Fruit fly (Drosophila melanogaster) whole organism, wandering third instar larva: Measurements from ENCODE around the gene Prosalpha6T.

Experiments used
- Abd-B ChIP-seq: fragments of >200 bp; optimal IDR thresholded peaks from 2 replicates; lab custom pipeline; 2017; ENCODE audit warnings: missing biosample characterization, missing genetic modification characterization
- CG32264 ChIP-seq: fragments of 200-800 bp; sonication (Bioruptor generic); optimal IDR thresholded peaks from 2 replicates; lab custom pipeline; 2016; ENCODE audit warnings: missing biosample characterization, missing genetic modification characterization
- CG9705 ChIP-seq: fragments of 200-800 bp; sonication (Bioruptor generic); optimal IDR thresholded peaks from 2 replicates; lab custom pipeline; 2018; ENCODE audit warnings: missing biosample characterization, mild to moderate bottlenecking, missing genetic modification characterization
- CrebA ChIP-seq: fragments of 200-800 bp; sonication (Bioruptor generic); optimal IDR thresholded peaks from 2 replicates; lab custom pipeline; 2016; ENCODE audit warnings: missing biosample characterization, mild to moderate bottlenecking, missing genetic modification characterization, borderline replicate concordance
- Dfd ChIP-seq: fragments of >200 bp; optimal IDR thresholded peaks from 2 replicates; lab custom pipeline; 2017; ENCODE audit warnings: missing biosample characterization, missing genetic modification characterization
- Dif ChIP-seq: fragments of 200-275, 200-300 bp; sonication (Bioruptor generic); optimal IDR thresholded peaks from 2 replicates; lab custom pipeline; 2018; ENCODE audit warnings: missing biosample characterization, missing genetic modification characterization; ENCODE audit not compliant: partially characterized antibody
- GATAd ChIP-seq: sonication (Bioruptor generic); optimal IDR thresholded peaks from 2 replicates; lab custom pipeline; 2016; ENCODE audit warnings: missing biosample characterization, missing genetic modification characterization
- HLH106 ChIP-seq: fragments of 200-800 bp; optimal IDR thresholded peaks from 3 replicates; lab custom pipeline; 2019; ENCODE audit warnings: missing biosample characterization, mild to moderate bottlenecking, missing genetic modification characterization, moderate library complexity
- Hnf4 ChIP-seq: fragments of 200-800 bp; sonication (Bioruptor generic); optimal IDR thresholded peaks from 2 replicates; lab custom pipeline; 2016; ENCODE audit warnings: missing biosample characterization, mild to moderate bottlenecking, missing genetic modification characterization
- Hr78 ChIP-seq: fragments of >200 bp; optimal IDR thresholded peaks from 2 replicates; lab custom pipeline; 2017; ENCODE audit warnings: missing biosample characterization, missing genetic modification characterization
- Hr83 ChIP-seq: fragments of 200-300 bp; sonication (Bioruptor generic); optimal IDR thresholded peaks from 2 replicates; lab custom pipeline; 2016; ENCODE audit warnings: missing biosample characterization, mild to moderate bottlenecking, missing genetic modification characterization, moderate library complexity; ENCODE audit not compliant: poor library complexity, severe bottlenecking
- Jra ChIP-seq: sonication (Bioruptor generic); optimal IDR thresholded peaks from 2 replicates; lab custom pipeline; 2016; ENCODE audit warnings: missing biosample characterization, missing genetic modification characterization
- Mio ChIP-seq: sonication (Bioruptor generic); optimal IDR thresholded peaks from 2 replicates; lab custom pipeline; 2016; ENCODE audit warnings: missing biosample characterization, missing genetic modification characterization
- Myc ChIP-seq: fragments of >200 bp; optimal IDR thresholded peaks from 2 replicates; lab custom pipeline; 2017
- N ChIP-seq: fragments of >200 bp; optimal IDR thresholded peaks from 2 replicates; lab custom pipeline; 2018; ENCODE audit warnings: missing biosample characterization, missing external identifiers, missing genetic modification characterization
- OdsH ChIP-seq: fragments of 200-800 bp; sonication (Bioruptor generic); optimal IDR thresholded peaks from 2 replicates; lab custom pipeline; 2016; ENCODE audit warnings: missing biosample characterization, mild to moderate bottlenecking, missing genetic modification characterization
- Rel ChIP-seq, 2 experiments: fragments of 200-800 bp; sonication (Bioruptor generic) in 1 of 2; optimal IDR thresholded peaks; 2 replicates in 1 of 2; 3 replicates in 1 of 2; lab custom pipeline; 2016 to 2019; ENCODE audit warnings: mild to moderate bottlenecking in 2 of 2, missing biosample characterization in 2 of 2, missing genetic modification characterization in 2 of 2, moderate library complexity in 1 of 2
- Sp1 ChIP-seq: fragments of 200-800 bp; sonication (Bioruptor generic); optimal IDR thresholded peaks from 3 replicates; lab custom pipeline; 2019; ENCODE audit warnings: missing biosample characterization, mild to moderate bottlenecking, missing genetic modification characterization, moderate library complexity
- Vsx2 ChIP-seq: fragments of 200-300, 225-300 bp; sonication (Bioruptor generic); optimal IDR thresholded peaks from 2 replicates; lab custom pipeline; 2018; ENCODE audit warnings: missing biosample characterization, missing genetic modification characterization; ENCODE audit not compliant: partially characterized antibody
- br ChIP-seq: fragments of 200-800 bp; sonication (Bioruptor generic); optimal IDR thresholded peaks from 2 replicates; lab custom pipeline; 2016; ENCODE audit warnings: missing biosample characterization, missing genetic modification characterization
- brk ChIP-seq: fragments of 200-800 bp; sonication (Bioruptor generic); optimal IDR thresholded peaks from 2 replicates; lab custom pipeline; 2016; ENCODE audit warnings: missing biosample characterization, mild to moderate bottlenecking, missing genetic modification characterization
- dl ChIP-seq, 2 experiments: fragments of 175-275, 200-275 bp in 1 of 2; fragments of 200-275 bp in 1 of 2; sonication (Bioruptor generic); optimal IDR thresholded peaks; lab custom pipeline; 2018; ENCODE audit warnings: mild to moderate bottlenecking in 2 of 2, missing biosample characterization in 2 of 2, missing genetic modification characterization in 2 of 2, moderate library complexity in 2 of 2; ENCODE audit not compliant: partially characterized antibody in 2 of 2, insufficient read depth in 1 of 2
- dmrt93B ChIP-seq: fragments of 200-800 bp; sonication (Bioruptor generic); optimal IDR thresholded peaks from 2 replicates; lab custom pipeline; 2018; ENCODE audit warnings: missing biosample characterization, mild to moderate bottlenecking, missing genetic modification characterization
- dsf ChIP-seq: sonication (Bioruptor generic); optimal IDR thresholded peaks from 2 replicates; lab custom pipeline; 2016; ENCODE audit warnings: missing biosample characterization, missing genetic modification characterization, borderline replicate concordance
- ey ChIP-seq: fragments of 200-800 bp; sonication (Bioruptor generic); optimal IDR thresholded peaks from 2 replicates; lab custom pipeline; 2016; ENCODE audit warnings: missing biosample characterization, missing genetic modification characterization
- foxo ChIP-seq, 2 experiments: fragments of 200-800 bp; sonication (Bioruptor generic); optimal IDR thresholded peaks; 2 replicates in 1 of 2; 3 replicates in 1 of 2; lab custom pipeline; 2016 to 2017; ENCODE audit warnings: missing biosample characterization in 2 of 2, missing genetic modification characterization in 2 of 2
- fru ChIP-seq: fragments of 200-800 bp; sonication (Bioruptor generic); optimal IDR thresholded peaks from 3 replicates; lab custom pipeline; 2016; ENCODE audit warnings: missing biosample characterization, mild to moderate bottlenecking, missing genetic modification characterization
- h ChIP-seq: fragments of 200-800 bp; sonication (Bioruptor generic); optimal IDR thresholded peaks from 3 replicates; lab custom pipeline; 2016; ENCODE audit warnings: missing biosample characterization, mild to moderate bottlenecking, missing genetic modification characterization
- jim ChIP-seq: fragments of 175-275, 200-325 bp; sonication (Bioruptor generic); optimal IDR thresholded peaks from 2 replicates; lab custom pipeline; 2016; ENCODE audit warnings: missing biosample characterization, mild to moderate bottlenecking, missing genetic modification characterization
- lola ChIP-seq: fragments of >200 bp; optimal IDR thresholded peaks from 2 replicates; lab custom pipeline; 2017; ENCODE audit warnings: missing biosample characterization, missing genetic modification characterization
- pan ChIP-seq: fragments of >200 bp; optimal IDR thresholded peaks from 2 replicates; lab custom pipeline; 2017
- psq ChIP-seq: fragments of 200-800 bp; sonication (Bioruptor generic); optimal IDR thresholded peaks from 3 replicates; lab custom pipeline; 2017; ENCODE audit warnings: missing biosample characterization, mild to moderate bottlenecking, missing genetic modification characterization, moderate library complexity
- rgr ChIP-seq: fragments of 200-800 bp; sonication (Bioruptor generic); optimal IDR thresholded peaks from 3 replicates; lab custom pipeline; 2016; ENCODE audit warnings: missing biosample characterization, mild to moderate bottlenecking, missing genetic modification characterization
- sage ChIP-seq: fragments of 200-800 bp; sonication (Bioruptor generic); optimal IDR thresholded peaks from 2 replicates; lab custom pipeline; 2016; ENCODE audit warnings: missing biosample characterization, mild to moderate bottlenecking, missing genetic modification characterization
- sv ChIP-seq: fragments of 200-800 bp; sonication (Bioruptor generic); optimal IDR thresholded peaks from 3 replicates; lab custom pipeline; 2016; ENCODE audit warnings: missing biosample characterization, missing genetic modification characterization
- tai ChIP-seq: sonication (Bioruptor generic); optimal IDR thresholded peaks from 2 replicates; lab custom pipeline; 2016; ENCODE audit warnings: missing biosample characterization, missing genetic modification characterization
- usp ChIP-seq: fragments of >200 bp; optimal IDR thresholded peaks from 2 replicates; lab custom pipeline; 2017; ENCODE audit warnings: missing biosample characterization, missing genetic modification characterization
- woc ChIP-seq: sonication (Bioruptor generic); optimal IDR thresholded peaks from 2 replicates; lab custom pipeline; 2016; ENCODE audit warnings: missing biosample characterization, mild to moderate bottlenecking, missing genetic modification characterization

Prosalpha6T gene

DNA sequence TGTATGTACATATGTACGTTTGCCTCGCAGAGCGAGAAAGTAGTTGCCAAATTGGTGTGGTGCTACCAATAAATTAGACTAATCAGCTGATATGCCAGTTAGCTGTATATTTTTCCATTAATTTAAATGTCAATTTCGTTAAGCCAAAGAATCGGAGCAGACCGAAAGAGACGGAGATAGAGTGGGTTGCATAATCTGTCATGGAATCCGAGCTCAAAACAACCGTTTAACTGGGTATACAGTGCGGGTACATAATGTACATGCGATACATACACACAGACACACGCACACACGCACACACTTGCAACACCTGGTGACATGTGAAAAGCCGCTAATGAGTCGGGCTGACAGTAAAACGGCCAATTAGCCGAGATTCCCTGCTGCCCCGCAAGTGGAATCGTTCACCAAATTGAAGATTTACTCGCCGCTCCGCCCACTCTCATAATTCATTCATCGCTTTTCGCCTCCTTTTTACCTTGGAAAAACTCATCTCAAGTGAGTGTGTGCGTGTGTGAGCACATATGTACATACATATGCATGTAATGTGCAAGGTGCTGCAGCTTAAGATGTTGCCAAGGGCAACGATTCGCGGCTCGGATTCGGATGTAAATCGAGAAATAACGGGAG is 40.7 kb upstream of the Prosalpha6T start:
- TF ChIP-seq OdsH (GFP tag; lab: Kevin White, UChicago) = no peak
- TF ChIP-seq fru (GFP tag; lab: Kevin White, UChicago) = no peak
- no peak for TF ChIP-seq dl (GFP tag; optimal IDR thresholded peaks at IDR 0.05; lab: Kevin White, UChicago; ENCODE audit: insufficient read depth in 1 of 2, partially characterized antibody in 2 of 2)
- TF ChIP-seq HLH106 (tag; lab: Kevin White, UChicago) = no peak
- no peak for TF ChIP-seq Hnf4 (GFP tag; lab: Kevin White, UChicago)
- TF ChIP-seq rgr (GFP tag; lab: Kevin White, UChicago) = no peak

dm6 chr2L:13191894-13192293 is 39.9 kb upstream of the Prosalpha6T start, which contains the start of the genes CG16974 and Edem2:
Gene CG16974 (minus strand): TSS chr2L:13191979.
Gene Edem2 (plus strand): TSS chr2L:13192201.
- TF ChIP-seq Hnf4 (GFP tag; lab: Kevin White, UChicago) = no peak
- TF ChIP-seq jim (GFP tag; lab: Kevin White, UChicago) = no peak
- TF ChIP-seq Dfd (GFP tag; lab: Kevin White, UChicago) = no peak
- no peak for TF ChIP-seq dl (GFP tag; optimal IDR thresholded peaks at IDR 0.05; lab: Kevin White, UChicago; ENCODE audit: insufficient read depth in 1 of 2, partially characterized antibody in 2 of 2)
- no peak for TF ChIP-seq Abd-B
- no peak for TF ChIP-seq Vsx2 (GFP tag; lab: Kevin White, UChicago)
- TF ChIP-seq CG32264 (GFP tag; lab: Kevin White, UChicago) = no peak
- TF ChIP-seq h (GFP tag; lab: Kevin White, UChicago) = no peak
- no peak for TF ChIP-seq Mio (GFP tag; lab: Kevin White, UChicago)
- no peak for TF ChIP-seq woc (GFP tag; lab: Kevin White, UChicago)
- no peak for TF ChIP-seq Jra
- no peak for TF ChIP-seq Dif (GFP tag; lab: Kevin White, UChicago)
- peak; percentile 63 for TF ChIP-seq ey (GFP tag; lab: Kevin White, UChicago)
- TF ChIP-seq CG9705 = peak; percentile 58
- TF ChIP-seq psq (GFP tag; lab: Kevin White, UChicago) = peak; percentile 76
- no peak for TF ChIP-seq sage (GFP tag; lab: Kevin White, UChicago)
- peak in 1 of 2 experiments; percentile 88 for TF ChIP-seq foxo (GFP tag; optimal IDR thresholded peaks at IDR 0.05; lab: Kevin White, UChicago)
- no peak for TF ChIP-seq brk (GFP tag; lab: Kevin White, UChicago)
- TF ChIP-seq dsf (GFP tag; lab: Kevin White, UChicago) = no peak
- no peak for TF ChIP-seq HLH106 (tag; lab: Kevin White, UChicago)
- TF ChIP-seq Myc (lab: Kevin White, UChicago) = no peak
- TF ChIP-seq tai (GFP tag; lab: Kevin White, UChicago) = no peak
- TF ChIP-seq dmrt93B (GFP tag; lab: Kevin White, UChicago) = no peak
- TF ChIP-seq CrebA = no peak
- no peak for TF ChIP-seq Rel (GFP tag; optimal IDR thresholded peaks at IDR 0.05; lab: Kevin White, UChicago)
- TF ChIP-seq Rel (tag; optimal IDR thresholded peaks at IDR 0.05; lab: Kevin White, UChicago) = peak; percentile 72
- TF ChIP-seq N (GFP tag; lab: Kevin White, UChicago) = no peak
- TF ChIP-seq sv (GFP tag; lab: Kevin White, UChicago) = peak; percentile 63
- TF ChIP-seq GATAd (GFP tag; lab: Kevin White, UChicago) = peak; percentile 41
- TF ChIP-seq fru (GFP tag; lab: Kevin White, UChicago) = no peak
- TF ChIP-seq Hr83 = peak; percentile 49
- no peak for TF ChIP-seq OdsH (GFP tag; lab: Kevin White, UChicago)
- TF ChIP-seq lola (GFP tag; lab: Kevin White, UChicago) = no peak
- no peak for TF ChIP-seq pan (lab: Kevin White, UChicago)
- TF ChIP-seq Sp1 (GFP tag; lab: Kevin White, UChicago) = no peak
- no peak for TF ChIP-seq br (GFP tag; lab: Kevin White, UChicago)
- TF ChIP-seq usp (GFP tag; lab: Kevin White, UChicago) = no peak
- no peak for TF ChIP-seq rgr (GFP tag; lab: Kevin White, UChicago)
- no peak for TF ChIP-seq Hr78 (GFP tag; lab: Kevin White, UChicago)
